Worm (Caenorhabditis elegans): ENCODE measurements around the gene H01M10.2.

Gene H01M10.2

DNA sequence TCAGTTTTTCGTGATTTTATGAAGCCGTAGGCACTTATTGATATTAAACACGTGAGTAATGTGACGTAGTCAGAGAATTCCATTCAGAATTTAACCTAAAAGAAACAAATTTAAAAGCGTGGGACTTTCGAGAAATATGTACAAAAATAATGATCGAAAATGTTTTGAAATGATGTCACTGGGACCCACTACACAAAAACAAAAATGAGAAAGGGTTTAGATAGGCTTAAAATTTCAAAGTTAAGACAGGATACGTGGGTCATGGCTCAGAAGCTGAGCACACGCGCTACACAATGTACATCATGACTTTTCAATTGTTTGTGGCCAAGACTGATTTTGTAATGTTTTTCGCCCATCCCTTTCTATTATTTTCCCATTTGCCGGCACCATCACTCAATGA is 36.7 kb downstream of the H01M10.2 start, which contains the start of gene smvt-1:
Gene smvt-1, minus strand, starts transcription at position 101 of the 400 bp plus-strand sequence.
- TF ChIP-seq ets-4 (GFP tag; optimal IDR thresholded peaks at IDR 0.05) (no peak), dpl-1 (GFP tag; optimal IDR thresholded peaks at IDR 0.05) (no peak), madf-6 (GFP tag; IDR thresholded peaks at IDR 0.05) (no peak), cebp-2 (GFP tag; IDR thresholded peaks at IDR 0.05) (no peak), F52B5.7 (tag; optimal IDR thresholded peaks at IDR 0.05) (no peak), K11D2.4 (GFP tag; IDR thresholded peaks at IDR 0.05) (no peak), hrde-1 (tag; optimal IDR thresholded peaks at IDR 0.05; ENCODE audit: borderline replicate concordance) (no peak), egl-44 (GFP tag; IDR thresholded peaks at IDR 0.05) (no peak), lir-1 (GFP tag; conservative IDR thresholded peaks at IDR 0.05) (no peak), xnd-1 (tag; optimal IDR thresholded peaks at IDR 0.05) (no peak), B0019.2 (GFP tag; conservative IDR thresholded peaks at IDR 0.05) (no peak), mel-28 (tag; optimal IDR thresholded peaks at IDR 0.05; ENCODE audit: borderline replicate concordance) (no peak), mcd-1 (GFP tag; IDR thresholded peaks at IDR 0.05) (no peak), F23B12.7 (tag; optimal IDR thresholded peaks at IDR 0.05; ENCODE audit: insufficient read depth) (no peak), sdz-38 (tag; optimal IDR thresholded peaks at IDR 0.05) (no peak), sptf-2 (GFP tag; optimal IDR thresholded peaks at IDR 0.05) (no peak)

DNA sequence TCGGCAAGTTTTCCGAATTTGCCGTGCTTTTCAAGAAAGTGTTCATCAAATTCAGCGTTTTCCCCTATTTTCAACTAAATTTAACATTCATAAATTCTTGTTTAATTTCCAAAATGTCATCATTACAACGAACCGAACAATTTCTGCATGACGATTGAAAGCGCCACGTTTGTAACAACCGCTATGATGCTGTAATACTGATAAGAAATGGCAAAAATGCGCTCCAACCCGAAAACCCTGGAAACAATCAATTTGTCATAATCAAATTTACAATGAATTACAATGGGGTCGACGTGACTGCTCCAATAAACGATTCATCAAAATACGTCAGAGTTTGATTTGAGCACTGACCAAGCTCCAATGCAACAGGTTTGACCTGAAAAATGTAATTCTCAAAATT is 40.9 kb downstream of the H01M10.2 start:
- TF ChIP-seq let-607 (tag; optimal IDR thresholded peaks at IDR 0.05) (peak in 1 of 2 experiments; percentile 7), dox-1 (GFP tag; IDR thresholded peaks at IDR 0.05) (0 out of 2 replicates have a peak, but pooled peaks have one; percentile 38), hmg-1.2 (GFP tag; IDR thresholded peaks at IDR 0.05) (no peak), nhr-80 (tag; optimal IDR thresholded peaks at IDR 0.05) (peak; percentile 75)

DNA sequence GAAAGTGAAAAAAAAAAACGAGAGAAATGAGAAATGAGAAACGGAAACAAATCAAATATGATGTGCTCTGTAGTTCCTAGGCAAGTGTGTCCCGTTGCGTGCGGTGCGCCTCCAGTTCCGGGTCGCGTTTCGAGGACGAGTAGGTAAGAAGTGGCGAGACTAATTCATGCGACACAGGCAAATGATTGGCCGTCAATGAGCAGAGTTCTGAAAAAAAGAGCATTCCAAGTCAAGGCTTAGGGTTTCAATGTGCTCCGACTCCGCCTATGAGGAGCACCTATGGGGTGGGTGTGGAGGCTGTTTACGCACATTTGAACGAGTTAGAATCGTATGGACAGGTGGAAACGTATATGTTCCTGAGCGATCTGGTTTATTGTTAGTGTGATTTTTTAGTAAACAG is 42.2 kb downstream of the H01M10.2 start:
- TF ChIP-seq unc-130 (GFP tag; optimal IDR thresholded peaks at IDR 0.05), result no peak
- TF ChIP-seq egrh-3 (GFP tag; IDR thresholded peaks at IDR 0.05), result no peak
- TF ChIP-seq nhr-90 (tag; optimal IDR thresholded peaks at IDR 0.05), result peak; percentile 15
- no peak for TF ChIP-seq F52B5.7 (tag; optimal IDR thresholded peaks at IDR 0.05)
- no peak for TF ChIP-seq cebp-1 (GFP tag; IDR thresholded peaks at IDR 0.05)
- peak; percentile 24 for TF ChIP-seq cebp-1 (tag; optimal IDR thresholded peaks at IDR 0.05)
- TF ChIP-seq bed-1 (GFP tag; IDR thresholded peaks at IDR 0.05), result no peak
- peak; percentile 64 for TF ChIP-seq dox-1 (GFP tag; IDR thresholded peaks at IDR 0.05)
- no peak for TF ChIP-seq attf-3 (GFP tag; conservative IDR thresholded peaks at IDR 0.05)
- 0 out of 2 replicates have a peak, but pooled peaks have one; percentile 23 for TF ChIP-seq Y95B8A.8 (GFP tag; IDR thresholded peaks at IDR 0.05)
- peak; percentile 2 for TF ChIP-seq tbp1 (GFP tag; optimal IDR thresholded peaks at IDR 0.05)
- no peak for TF ChIP-seq egl-18 (GFP tag; IDR thresholded peaks at IDR 0.05)
- no peak for TF ChIP-seq let-526 (GFP tag; IDR thresholded peaks at IDR 0.05)
- TF ChIP-seq bed-2 (GFP tag; IDR thresholded peaks at IDR 0.05), result no peak
- no peak for TF ChIP-seq F10E7.11 (tag; optimal IDR thresholded peaks at IDR 0.05)
- TF ChIP-seq unc-62 (GFP tag; optimal IDR thresholded peaks at IDR 0.05), result no peak
- peak; percentile 93 for TF ChIP-seq nhr-80 (tag; optimal IDR thresholded peaks at IDR 0.05)
- peak; percentile 82 for TF ChIP-seq ets-4 (GFP tag; optimal IDR thresholded peaks at IDR 0.05)
- TF ChIP-seq mel-28 (tag; optimal IDR thresholded peaks at IDR 0.05; ENCODE audit: borderline replicate concordance), result no peak
- TF ChIP-seq rcor-1 (GFP tag; IDR thresholded peaks at IDR 0.05), result no peak
- TF ChIP-seq F57A8.1 (GFP tag; optimal IDR thresholded peaks at IDR 0.05), result no peak
- no peak for TF ChIP-seq ztf-26 (tag; optimal IDR thresholded peaks at IDR 0.05)
- TF ChIP-seq nhr-27 (tag; optimal IDR thresholded peaks at IDR 0.05), result no peak
